Worm (Caenorhabditis elegans): Measurements from ENCODE around the gene dyf-4.

dyf-4 gene

DNA sequence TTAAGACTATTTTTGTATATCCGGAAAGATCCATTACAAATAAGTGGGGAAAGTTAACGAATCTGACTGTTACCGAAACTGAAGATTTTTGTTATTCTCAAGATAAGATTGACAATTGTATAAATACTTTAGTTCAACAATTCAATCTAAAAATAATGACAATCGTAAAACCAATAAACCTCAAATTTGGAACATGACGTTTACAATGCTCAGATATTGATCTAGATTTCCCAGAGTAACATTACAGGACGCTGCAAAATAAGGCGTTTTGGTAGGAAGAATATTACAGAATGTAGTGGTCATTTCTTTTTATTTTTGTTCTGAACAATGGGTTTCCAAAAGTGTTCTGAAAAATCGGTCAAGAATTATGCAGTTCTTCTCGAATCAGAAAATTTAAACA is 1.2 kb upstream of the dyf-4 start, which contains the start of gene F45D3.1:
Gene F45D3.1 (plus strand): TSS at position 301 of the 400 bp plus-strand sequence.
- TF ChIP-seq lin-39 (tag; optimal IDR thresholded peaks at IDR 0.05), result no peak

DNA sequence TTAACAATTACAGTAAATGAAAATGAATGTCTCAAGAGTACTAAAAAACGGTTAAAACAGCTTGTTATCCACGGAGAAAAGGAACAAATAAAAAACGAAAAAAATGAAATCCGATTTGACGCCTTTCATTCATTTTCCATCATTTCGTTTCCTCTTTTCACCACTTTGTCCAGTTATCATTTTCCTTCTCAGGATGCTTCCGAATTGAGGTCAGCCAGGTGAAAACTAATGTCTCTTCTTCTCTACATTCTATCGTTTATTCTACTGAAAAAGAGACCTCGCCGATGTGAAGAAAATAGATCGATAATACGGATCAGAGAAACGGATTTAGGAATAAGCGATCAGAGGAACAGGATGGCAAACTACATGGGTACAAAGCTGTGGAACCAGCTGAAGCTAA is 586 bp upstream of the dyf-4 start:
- TF ChIP-seq fos-1 (tag; optimal IDR thresholded peaks at IDR 0.05) (no peak), nfya-1 (tag; optimal IDR thresholded peaks at IDR 0.05; ENCODE audit: insufficient read depth) (no peak), nhr-23 (tag; optimal IDR thresholded peaks at IDR 0.05) (peak; percentile 50), mml-1 (tag; optimal IDR thresholded peaks at IDR 0.05) (no peak)

DNA sequence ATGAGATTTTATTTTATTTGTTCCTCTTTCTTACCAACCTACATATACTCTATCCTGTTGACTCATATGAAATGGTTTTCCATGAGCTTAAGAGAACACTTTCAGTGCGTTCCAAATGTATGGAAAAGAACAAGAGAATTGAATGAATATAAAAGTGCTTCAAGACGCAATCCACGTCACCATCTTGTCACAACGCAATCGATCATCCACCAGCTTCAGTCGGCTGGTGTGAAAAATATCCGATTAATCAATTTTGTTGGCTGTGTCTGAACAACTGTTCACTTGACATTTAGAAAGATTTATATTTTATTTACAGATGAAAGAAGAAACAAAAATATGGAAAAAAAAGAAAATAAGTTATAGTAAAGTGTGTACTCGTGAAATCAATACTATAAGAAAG is 2.2 kb downstream of the dyf-4 start:
- TF ChIP-seq elt-3 (tag; optimal IDR thresholded peaks at IDR 0.05) (no peak), lin-39 (tag; optimal IDR thresholded peaks at IDR 0.05) (peak; percentile 59)

DNA sequence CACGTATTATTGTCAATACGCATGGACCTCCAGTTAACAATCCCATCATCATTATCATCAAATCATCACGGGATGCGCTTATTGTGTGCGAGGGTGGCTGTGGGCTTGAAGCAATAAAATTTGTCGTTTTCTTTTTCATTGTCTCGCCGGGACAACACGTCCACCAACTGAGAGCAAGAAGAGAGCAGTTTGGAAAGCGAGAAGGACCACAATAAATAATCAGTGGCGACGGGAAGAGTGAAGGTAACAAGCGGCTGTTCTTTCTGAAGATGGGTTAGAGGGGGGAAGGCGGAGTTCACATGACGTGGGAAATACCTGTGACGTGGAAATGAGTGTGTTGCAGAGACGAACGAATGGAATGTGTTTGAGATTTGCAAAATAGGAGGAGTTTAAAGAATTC is 6.8 kb downstream of the dyf-4 start:
- TF ChIP-seq elt-2 (tag; optimal IDR thresholded peaks at IDR 0.05) (no peak), ztf-11 (tag; optimal IDR thresholded peaks at IDR 0.05) (no peak), jun-1 (tag; optimal IDR thresholded peaks at IDR 0.05) (no peak), lin-15B (tag; optimal IDR thresholded peaks at IDR 0.05) (no peak), fkh-10 (GFP tag; optimal IDR thresholded peaks at IDR 0.05) (no peak), nfya-1 (tag; optimal IDR thresholded peaks at IDR 0.05; ENCODE audit: insufficient read depth) (peak; percentile 22), lin-39 (tag; optimal IDR thresholded peaks at IDR 0.05) (peak; percentile 47), tbx-2 (tag; optimal IDR thresholded peaks at IDR 0.05) (no peak), nhr-237 (tag; optimal IDR thresholded peaks at IDR 0.05) (no peak), sea-2 (GFP tag; optimal IDR thresholded peaks at IDR 0.05) (no peak), aly-2 (tag; optimal IDR thresholded peaks at IDR 0.05) (no peak), nhr-12 (tag; optimal IDR thresholded peaks at IDR 0.05) (no peak), mml-1 (tag; optimal IDR thresholded peaks at IDR 0.05) (no peak), nhr-28 (tag; optimal IDR thresholded peaks at IDR 0.05) (no peak), fkh-2 (tag; optimal IDR thresholded peaks at IDR 0.05) (no peak), unc-39 (tag; optimal IDR thresholded peaks at IDR 0.05) (no peak), egl-5 (tag; optimal IDR thresholded peaks at IDR 0.05) (peak; percentile 93), lsy-12 (tag; optimal IDR thresholded peaks at IDR 0.05) (no peak), ceh-82 (tag; optimal IDR thresholded peaks at IDR 0.05) (no peak), nhr-43 (tag; optimal IDR thresholded peaks at IDR 0.05; ENCODE audit: poor library complexity, severe bottlenecking) (no peak), ama-1 (optimal IDR thresholded peaks at IDR 0.05) (peak; percentile 4)

DNA sequence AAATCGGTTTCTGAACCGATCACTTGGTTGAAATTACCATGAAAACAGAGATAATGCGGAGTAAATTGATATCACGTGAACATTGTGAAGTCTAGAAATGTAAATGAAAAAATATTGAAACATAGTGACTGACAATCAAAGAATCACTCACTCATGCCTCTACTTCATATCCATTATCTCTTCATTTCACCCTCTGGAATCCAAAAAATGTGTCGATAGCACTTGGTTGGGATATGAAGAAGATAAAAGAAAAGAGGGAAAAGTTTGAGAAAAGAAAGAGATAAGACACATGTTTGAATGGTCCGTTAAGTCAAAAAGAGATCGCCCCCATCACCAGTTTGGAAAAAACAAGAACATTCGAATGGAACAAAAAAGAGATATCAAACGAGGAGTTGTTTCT is 7.8 kb downstream of the dyf-4 start:
- TF ChIP-seq nfya-1 (tag; optimal IDR thresholded peaks at IDR 0.05; ENCODE audit: insufficient read depth) (peak; percentile 20), jun-1 (tag; optimal IDR thresholded peaks at IDR 0.05) (no peak), fkh-2 (tag; optimal IDR thresholded peaks at IDR 0.05) (no peak), lin-15B (tag; optimal IDR thresholded peaks at IDR 0.05) (no peak)

DNA sequence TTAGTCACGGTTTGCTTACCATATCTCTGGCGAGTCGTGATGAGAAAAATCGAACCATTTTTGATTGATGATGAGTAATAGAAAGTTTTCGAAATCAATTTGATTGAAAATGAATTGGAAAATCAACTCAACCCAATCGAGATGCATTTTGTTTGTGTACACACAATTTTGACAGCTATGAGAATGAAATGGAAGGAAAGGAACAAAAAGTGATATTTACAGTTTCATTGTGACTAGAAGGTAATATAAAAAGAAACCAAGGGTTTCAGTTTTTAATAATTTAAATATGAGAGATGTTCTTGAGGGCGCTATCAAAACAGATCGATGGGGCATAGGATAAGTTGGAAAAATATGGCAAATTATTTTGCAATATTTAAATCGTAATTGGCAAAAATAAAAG is 8.4 kb downstream of the dyf-4 start, which contains the start of gene cal-1:
Gene cal-1 (minus strand): TSS at position 101 of the 400 bp plus-strand sequence.
- no peak for TF ChIP-seq fkh-10 (GFP tag; optimal IDR thresholded peaks at IDR 0.05)
- TF ChIP-seq snpc-4 (tag; optimal IDR thresholded peaks at IDR 0.05), result no peak
- TF ChIP-seq daf-12 (tag; optimal IDR thresholded peaks at IDR 0.05), result no peak
- no peak for TF ChIP-seq aly-2 (tag; optimal IDR thresholded peaks at IDR 0.05)
- no peak for TF ChIP-seq eor-1 (tag; optimal IDR thresholded peaks at IDR 0.05)
- TF ChIP-seq nhr-25 (tag; optimal IDR thresholded peaks at IDR 0.05), result no peak
- no peak for TF ChIP-seq nhr-11 (tag; optimal IDR thresholded peaks at IDR 0.05)
- TF ChIP-seq ztf-4 (tag; optimal IDR thresholded peaks at IDR 0.05), result no peak
- no peak for TF ChIP-seq nfya-1 (tag; optimal IDR thresholded peaks at IDR 0.05; ENCODE audit: insufficient read depth)
- no peak for TF ChIP-seq jun-1 (tag; optimal IDR thresholded peaks at IDR 0.05)
- no peak for TF ChIP-seq ceh-16 (tag; optimal IDR thresholded peaks at IDR 0.05)
- TF ChIP-seq egl-5 (tag; optimal IDR thresholded peaks at IDR 0.05), result no peak
- TF ChIP-seq pha-4 (tag; optimal IDR thresholded peaks at IDR 0.05), result no peak
- TF ChIP-seq nhr-12 (tag; optimal IDR thresholded peaks at IDR 0.05), result no peak
- no peak for TF ChIP-seq sea-2 (GFP tag; optimal IDR thresholded peaks at IDR 0.05)
- TF ChIP-seq ceh-82 (tag; optimal IDR thresholded peaks at IDR 0.05), result no peak
- no peak for TF ChIP-seq elt-1 (tag; optimal IDR thresholded peaks at IDR 0.05)
- TF ChIP-seq nhr-76 (tag; optimal IDR thresholded peaks at IDR 0.05), result no peak
- no peak for TF ChIP-seq pqm-1 (tag; optimal IDR thresholded peaks at IDR 0.05)
- TF ChIP-seq ceh-9 (tag; optimal IDR thresholded peaks at IDR 0.05), result no peak
